Fruit fly (Drosophila melanogaster) whole organism, embryonic: ENCODE results near the gene Shawn.

Source experiments
- CG11093 ChIP-seq: fragments of 200-800 bp; sonication (Bioruptor generic); IDR thresholded peaks from 3 replicates; pipeline ENCODE4 v1.3.6; 2022; ENCODE audit warnings: missing biosample characterization, missing genetic modification characterization
- CG11696 ChIP-seq: fragments of 200-800 bp; sonication (Bioruptor generic); IDR thresholded peaks from 2 replicates; pipeline ENCODE4 v1.3.6; 2022; ENCODE audit warnings: missing biosample characterization, missing genetic modification characterization
- CG12769 ChIP-seq: fragments of 200-800 bp; sonication (Bioruptor generic); optimal IDR thresholded peaks from 2 replicates; lab custom pipeline; 2019; ENCODE audit warnings: missing biosample characterization, mild to moderate bottlenecking, missing genetic modification characterization, moderate library complexity
- CG13123 ChIP-seq: fragments of 200-800 bp; sonication (Bioruptor generic); optimal IDR thresholded peaks from 2 replicates; lab custom pipeline; 2016; ENCODE audit warnings: missing biosample characterization, missing genetic modification characterization
- CG13624 ChIP-seq: fragments of 200-800 bp; sonication (Bioruptor generic); optimal IDR thresholded peaks from 2 replicates; lab custom pipeline; 2016; ENCODE audit warnings: missing biosample characterization, missing genetic modification characterization
- CG14860 ChIP-seq: fragments of 200-800 bp; sonication (Bioruptor generic); IDR thresholded peaks from 3 replicates; pipeline ENCODE4 v1.3.6; 2022; ENCODE audit warnings: missing biosample characterization, missing genetic modification characterization; ENCODE audit not compliant: partially characterized antibody
- CG15011 ChIP-seq: fragments of 200-800 bp; sonication (Bioruptor generic); optimal IDR thresholded peaks from 3 replicates; lab custom pipeline; 2018; ENCODE audit warnings: missing biosample characterization, mild to moderate bottlenecking, missing genetic modification characterization
- CG15514 ChIP-seq: fragments of 200-800 bp; sonication (Bioruptor generic); optimal IDR thresholded peaks from 3 replicates; lab custom pipeline; 2017; ENCODE audit warnings: missing biosample characterization, missing genetic modification characterization, mild to moderate bottlenecking, moderate library complexity, missing genetic modification reagents
- CG16863 ChIP-seq: fragments of 200-800 bp; sonication (Bioruptor generic); optimal IDR thresholded peaks from 3 replicates; lab custom pipeline; 2016; ENCODE audit warnings: missing biosample characterization, missing genetic modification characterization
- CG17385 ChIP-seq: fragments of 200-800 bp; sonication (Bioruptor generic); optimal IDR thresholded peaks from 3 replicates; lab custom pipeline; 2018; ENCODE audit warnings: missing biosample characterization, mild to moderate bottlenecking, missing genetic modification characterization
- CG2116 ChIP-seq: fragments of 200-800 bp; sonication (Bioruptor generic); optimal IDR thresholded peaks from 3 replicates; lab custom pipeline; 2018; ENCODE audit warnings: missing biosample characterization, mild to moderate bottlenecking, missing genetic modification characterization
- CG2120 ChIP-seq: fragments of 200-800 bp; sonication (Bioruptor generic); optimal IDR thresholded peaks from 3 replicates; lab custom pipeline; 2016; ENCODE audit warnings: missing biosample characterization, missing genetic modification characterization
- CG2712 ChIP-seq: fragments of 200-800 bp; optimal IDR thresholded peaks from 3 replicates; lab custom pipeline; 2019; ENCODE audit warnings: missing biosample characterization, mild to moderate bottlenecking, missing genetic modification characterization, moderate library complexity
- CG2875 ChIP-seq: fragments of 200-800 bp; sonication (Bioruptor generic); optimal IDR thresholded peaks from 2 replicates; lab custom pipeline; 2017; ENCODE audit warnings: missing biosample characterization, mild to moderate bottlenecking, missing genetic modification characterization, missing genetic modification reagents
- CG32767 ChIP-seq: fragments of 200-800 bp; sonication (Bioruptor generic); IDR thresholded peaks from 2 replicates; pipeline ENCODE4 v1.3.6; 2022; ENCODE audit warnings: missing biosample characterization, missing genetic modification characterization
- CG33557 ChIP-seq: fragments of 200-800 bp; sonication (Bioruptor generic); optimal IDR thresholded peaks from 2 replicates; lab custom pipeline; 2019; ENCODE audit warnings: missing biosample characterization, mild to moderate bottlenecking, missing genetic modification characterization, moderate library complexity
- CG3995 ChIP-seq: fragments of 200-800 bp; sonication (Bioruptor generic); optimal IDR thresholded peaks from 3 replicates; lab custom pipeline; 2016; ENCODE audit warnings: missing biosample characterization, missing genetic modification characterization
- CG42726 ChIP-seq: fragments of 200-800 bp; sonication (Bioruptor generic); IDR thresholded peaks from 2 replicates; pipeline ENCODE4 v1.3.6; 2022; ENCODE audit warnings: missing biosample characterization, missing genetic modification characterization; ENCODE audit not compliant: partially characterized antibody
- CG5180 ChIP-seq: fragments of 200-800 bp; sonication (Bioruptor generic); optimal IDR thresholded peaks from 3 replicates; lab custom pipeline; 2017; ENCODE audit warnings: missing biosample characterization, missing genetic modification characterization, mild to moderate bottlenecking, moderate library complexity, missing genetic modification reagents
- CG6765 ChIP-seq: fragments of 200-800 bp; sonication (Bioruptor generic); optimal IDR thresholded peaks from 3 replicates; lab custom pipeline; 2017; ENCODE audit warnings: missing biosample characterization, mild to moderate bottlenecking, missing genetic modification characterization
- CG9727 ChIP-seq: fragments of 200-800 bp; sonication (Bioruptor generic); optimal IDR thresholded peaks from 3 replicates; lab custom pipeline; 2017; ENCODE audit warnings: missing biosample characterization, mild to moderate bottlenecking, missing genetic modification characterization
- CG9797 ChIP-seq: fragments of 200-800 bp; sonication (Bioruptor generic); optimal IDR thresholded peaks from 3 replicates; lab custom pipeline; 2018; ENCODE audit warnings: missing biosample characterization, mild to moderate bottlenecking, missing genetic modification characterization
- Dp ChIP-seq: fragments of 200-800 bp; sonication (Bioruptor generic); optimal IDR thresholded peaks from 2 replicates; lab custom pipeline; 2018; ENCODE audit warnings: missing biosample characterization, mild to moderate bottlenecking, missing genetic modification characterization, moderate library complexity
- Fer1 ChIP-seq: fragments of 200-800 bp; sonication (Bioruptor generic); optimal IDR thresholded peaks from 2 replicates; lab custom pipeline; 2017; ENCODE audit warnings: missing biosample characterization, mild to moderate bottlenecking, missing genetic modification characterization
- Fer2 ChIP-seq: fragments of 200-800 bp; sonication (Bioruptor generic); optimal IDR thresholded peaks from 2 replicates; lab custom pipeline; 2018; ENCODE audit warnings: missing biosample characterization, mild to moderate bottlenecking, missing genetic modification characterization, moderate library complexity
- HLHmδ ChIP-seq: fragments of 200-800 bp; sonication (Bioruptor generic); optimal IDR thresholded peaks from 2 replicates; lab custom pipeline; 2018; ENCODE audit warnings: missing biosample characterization, mild to moderate bottlenecking, missing genetic modification characterization, moderate library complexity
- Hey ChIP-seq: fragments of 200-800 bp; sonication (Bioruptor generic); optimal IDR thresholded peaks from 3 replicates; lab custom pipeline; 2018; ENCODE audit warnings: missing biosample characterization, mild to moderate bottlenecking, missing genetic modification characterization
- Kr ChIP-seq: fragments of 200-800 bp; sonication (Bioruptor generic); optimal IDR thresholded peaks from 2 replicates; lab custom pipeline; 2017; ENCODE audit warnings: missing biosample characterization, mild to moderate bottlenecking, missing genetic modification characterization
- Lhr ChIP-seq: fragments of 200-800 bp; sonication (Bioruptor generic); optimal IDR thresholded peaks from 3 replicates; lab custom pipeline; 2017; ENCODE audit warnings: mild to moderate bottlenecking, missing biosample characterization, missing genetic modification reagents, missing genetic modification characterization
- Med ChIP-seq: fragments of 200-800 bp; sonication (Bioruptor generic); peaks from one replicate; lab custom pipeline; 2016; ENCODE audit warnings: missing biosample characterization, missing genetic modification characterization, mild to moderate bottlenecking, inconsistent platforms, moderate library complexity
- Myb ChIP-seq: fragments of 200-800 bp; sonication (Bioruptor generic); optimal IDR thresholded peaks from 2 replicates; lab custom pipeline; 2016; ENCODE audit warnings: missing biosample characterization, missing genetic modification characterization
- Sin3A ChIP-seq: fragments of >200 bp; optimal IDR thresholded peaks from 2 replicates; lab custom pipeline; 2018
- Ssrp ChIP-seq: fragments of 200-800 bp; sonication (Bioruptor generic); optimal IDR thresholded peaks from 2 replicates; lab custom pipeline; 2018; ENCODE audit warnings: missing biosample characterization, mild to moderate bottlenecking, missing genetic modification characterization, moderate library complexity
- ac ChIP-seq: fragments of 200-800 bp; sonication (Bioruptor generic); optimal IDR thresholded peaks from 3 replicates; lab custom pipeline; 2017; ENCODE audit warnings: missing biosample characterization, mild to moderate bottlenecking, missing genetic modification characterization
- ase ChIP-seq: fragments of 200-800 bp; sonication (Bioruptor generic); IDR thresholded peaks from 3 replicates; pipeline ENCODE4 v1.3.6; 2022; ENCODE audit warnings: missing biosample characterization, missing genetic modification characterization
- crol ChIP-seq: fragments of 200-800 bp; sonication (Bioruptor generic); IDR thresholded peaks from 2 replicates; pipeline ENCODE4 v1.3.6; 2022; ENCODE audit warnings: missing biosample characterization, missing genetic modification characterization
- eve ChIP-seq, 2 experiments: fragments of >200 bp; optimal IDR thresholded peaks; 2 replicates each; lab custom pipeline; 2017; ENCODE audit warnings: missing biosample characterization in 2 of 2, missing genetic modification characterization in 2 of 2
- grn ChIP-seq: fragments of 200-800 bp; sonication (Bioruptor generic); optimal IDR thresholded peaks from 3 replicates; lab custom pipeline; 2017; ENCODE audit warnings: missing biosample characterization, missing genetic modification characterization
- hb ChIP-seq: fragments of 200-800 bp; sonication (Bioruptor generic); IDR thresholded peaks from 3 replicates; pipeline ENCODE4 v1.3.6; 2022; ENCODE audit warnings: missing biosample characterization, missing genetic modification characterization; ENCODE audit not compliant: partially characterized antibody
- luna ChIP-seq: fragments of 200-800 bp; sonication (Bioruptor generic); optimal IDR thresholded peaks from 2 replicates; lab custom pipeline; 2016; ENCODE audit warnings: missing biosample characterization, missing genetic modification characterization
- onecut ChIP-seq: fragments of 200-800 bp; sonication (Bioruptor generic); IDR thresholded peaks from 2 replicates; pipeline ENCODE4 v1.3.6; 2022; ENCODE audit warnings: missing biosample characterization, missing genetic modification characterization
- peb ChIP-seq: fragments of 200-800 bp; sonication (Bioruptor generic); IDR thresholded peaks from 2 replicates; pipeline ENCODE4 v1.3.6; 2022; ENCODE audit warnings: missing biosample characterization, missing genetic modification characterization
- row ChIP-seq: fragments of 200-800 bp; sonication (Bioruptor generic); IDR thresholded peaks from 3 replicates; pipeline ENCODE4 v1.3.6; 2022; ENCODE audit warnings: missing biosample characterization, missing genetic modification characterization
- sc ChIP-seq, 3 experiments: fragments of >200 bp in 2 of 3; fragments of 200-800 bp in 1 of 3; sonication (Bioruptor generic) in 1 of 3; optimal IDR thresholded peaks; 2 replicates in 2 of 3; 3 replicates in 1 of 3; lab custom pipeline; 2017; ENCODE audit warnings: mild to moderate bottlenecking in 1 of 3, missing biosample characterization in 1 of 3, missing genetic modification characterization in 1 of 3, missing genetic modification reagents in 1 of 3
- sens ChIP-seq: fragments of 200-800 bp; sonication (Bioruptor generic); peaks from one replicate; lab custom pipeline; 2016; ENCODE audit warnings: missing biosample characterization, missing genetic modification characterization
- sqz ChIP-seq: fragments of 200-800 bp; sonication (Bioruptor generic); optimal IDR thresholded peaks from 3 replicates; lab custom pipeline; 2018; ENCODE audit warnings: missing biosample characterization, mild to moderate bottlenecking, missing genetic modification characterization
- stc ChIP-seq: fragments of 200-800 bp; sonication (Bioruptor generic); IDR thresholded peaks from 2 replicates; pipeline ENCODE4 v1.3.6; 2022; ENCODE audit warnings: missing biosample characterization, missing genetic modification characterization
- tgo ChIP-seq: fragments of 200-800 bp; sonication (Bioruptor generic); IDR thresholded peaks from 3 replicates; pipeline ENCODE4 v1.3.6; 2022; ENCODE audit warnings: missing biosample characterization, missing genetic modification characterization
- tna ChIP-seq: fragments of 200-800 bp; sonication (Bioruptor generic); IDR thresholded peaks from 2 replicates; pipeline ENCODE4 v1.3.6; 2022; ENCODE audit warnings: missing biosample characterization, missing genetic modification characterization; ENCODE audit not compliant: partially characterized antibody
- usp ChIP-seq: fragments of >200 bp; optimal IDR thresholded peaks from 2 replicates; lab custom pipeline; 2017; ENCODE audit warnings: missing biosample characterization, missing genetic modification characterization
- zfh1 ChIP-seq: fragments of 200-800 bp; sonication (Bioruptor generic); IDR thresholded peaks from 3 replicates; pipeline ENCODE4 v1.3.6; 2022; ENCODE audit warnings: missing biosample characterization, missing genetic modification characterization

The Shawn gene

dm6 chrX:19601644-19602043 lies 9.7 kb upstream of the Shawn start, which contains the start of gene CG14220 (continued):
- TF ChIP-seq CG5180 (GFP tag; lab: Kevin White, UChicago) (no peak), CG2120 (GFP tag; lab: Kevin White, UChicago) (peak; percentile 7), CG33557 (GFP tag; lab: Kevin White, UChicago) (no peak), sc (optimal IDR thresholded peaks at IDR 0.05; lab: Kevin White, UChicago) (no peak), sc (GFP tag; optimal IDR thresholded peaks at IDR 0.05; lab: Kevin White, UChicago) (no peak), CG15011 (GFP tag; lab: Kevin White, UChicago) (no peak), Hey (tag; lab: Kevin White, UChicago) (no peak), CG42726 (GFP tag; lab: Robert Waterston, UW) (peak; percentile 90), tna (GFP tag; lab: Robert Waterston, UW) (peak; percentile 94), hb (GFP tag; lab: Robert Waterston, UW) (peak; percentile 91), onecut (GFP tag; lab: Robert Waterston, UW) (no peak), CG2116 (GFP tag; lab: Kevin White, UChicago) (peak; percentile 98), CG14860 (GFP tag; lab: Robert Waterston, UW) (peak; percentile 90), CG16863 (GFP tag; lab: Kevin White, UChicago) (no peak), CG9727 (GFP tag; lab: Kevin White, UChicago) (no peak), crol (GFP tag; lab: Robert Waterston, UW) (no peak), CG11696 (no peak), Lhr (GFP tag; lab: Kevin White, UChicago) (peak; percentile 36), CG2875 (GFP tag; lab: Kevin White, UChicago) (no peak), CG17385 (peak; percentile 5), CG11093 (GFP tag; lab: Robert Waterston, UW) (no peak), CG32767 (peak; percentile 45; the same call in 1 of the 2 replicates), luna (GFP tag; lab: Kevin White, UChicago) (no peak), Myb (GFP tag; lab: Kevin White, UChicago) (peak; percentile 6), sens (GFP tag; lab: Kevin White, UChicago) (peak; percentile 70), sqz (GFP tag; lab: Kevin White, UChicago) (peak; percentile 5), eve (GFP tag; optimal IDR thresholded peaks at IDR 0.05; lab: Kevin White, UChicago) (no peak), Fer1 (GFP tag; lab: Kevin White, UChicago) (peak; percentile 48), CG12769 (tag; lab: Kevin White, UChicago) (no peak), grn (GFP tag; lab: Kevin White, UChicago) (no peak), Kr (GFP tag; lab: Kevin White, UChicago) (no peak), CG6765 (no peak), HLHmδ (GFP tag; lab: Kevin White, UChicago) (no peak), usp (GFP tag; lab: Kevin White, UChicago) (no peak), CG13624 (GFP tag; lab: Kevin White, UChicago) (peak; percentile 7), stc (GFP tag; lab: Robert Waterston, UW) (no peak), Ssrp (no peak), CG3995 (peak; percentile 22), Med (GFP tag; lab: Kevin White, UChicago) (peak; percentile 87), zfh1 (0 out of 3 replicates have a peak, but pooled peaks have one; percentile 16), tgo (GFP tag; lab: Robert Waterston, UW) (no peak), CG2712 (peak; percentile 41), CG9797 (GFP tag; lab: Kevin White, UChicago) (peak; percentile 39), Fer2 (no peak), peb (no peak), CG13123 (GFP tag; lab: Kevin White, UChicago) (no peak), ase (GFP tag; lab: Robert Waterston, UW) (no peak), Dp (GFP tag; lab: Kevin White, UChicago) (peak; percentile 92), CG15514 (peak; percentile 81), row (GFP tag; lab: Robert Waterston, UW) (peak; percentile 39; the same call in 1 of the 3 replicates), ac (GFP tag; lab: Kevin White, UChicago) (no peak), Sin3A (lab: Kevin White, UChicago) (peak; percentile 17)
